Worm (Caenorhabditis elegans) whole organism, young adult: ENCODE measurements around the gene gcc-2.

Source experiments
- F49E8.2 ChIP-seq: sonication (generic microtip); optimal IDR thresholded peaks from 3 replicates; lab custom pipeline; 2017; ENCODE audit warnings: missing genetic modification characterization, mild to moderate bottlenecking, missing compliant biosample characterization, antibody characterized with exemption, moderate library complexity; ENCODE audit not compliant: insufficient read depth
- aptf-2 ChIP-seq: fragments of 200-800 bp; sonication (Bioruptor generic); conservative IDR thresholded peaks from 2 replicates; pipeline ENCODE4 v1.3.6; 2022; ENCODE audit warnings: missing genetic modification reagents, missing genetic modification characterization, missing compliant biosample characterization
- cebp-2 ChIP-seq: fragments of 200-800 bp; sonication (Bioruptor generic); IDR thresholded peaks from 2 replicates; pipeline ENCODE4 v1.3.6; 2022; ENCODE audit warnings: missing genetic modification characterization, missing compliant biosample characterization
- ceh-58 ChIP-seq: fragments of 200-800 bp; sonication (Bioruptor generic); IDR thresholded peaks from 2 replicates; pipeline ENCODE4 v1.3.6; 2022; ENCODE audit warnings: missing genetic modification characterization, missing compliant biosample characterization
- hlh-26 ChIP-seq: fragments of 200-800 bp; sonication (Bioruptor generic); conservative IDR thresholded peaks from 2 replicates; pipeline ENCODE4 v1.3.6; 2022; ENCODE audit warnings: missing genetic modification reagents, missing genetic modification characterization, missing compliant biosample characterization
- unc-62 ChIP-seq: fragments of 150-350 bp; optimal IDR thresholded peaks from 2 replicates; lab custom pipeline; 2014; ENCODE audit warnings: missing biosample characterization, missing genetic modification reagents, missing genetic modification characterization
- ztf-22 ChIP-seq: fragments of 200-800 bp; sonication (Bioruptor generic); optimal IDR thresholded peaks from 2 replicates; lab custom pipeline; 2018; ENCODE audit warnings: mild to moderate bottlenecking, missing genetic modification characterization, moderate library complexity, missing compliant biosample characterization

DNA sequence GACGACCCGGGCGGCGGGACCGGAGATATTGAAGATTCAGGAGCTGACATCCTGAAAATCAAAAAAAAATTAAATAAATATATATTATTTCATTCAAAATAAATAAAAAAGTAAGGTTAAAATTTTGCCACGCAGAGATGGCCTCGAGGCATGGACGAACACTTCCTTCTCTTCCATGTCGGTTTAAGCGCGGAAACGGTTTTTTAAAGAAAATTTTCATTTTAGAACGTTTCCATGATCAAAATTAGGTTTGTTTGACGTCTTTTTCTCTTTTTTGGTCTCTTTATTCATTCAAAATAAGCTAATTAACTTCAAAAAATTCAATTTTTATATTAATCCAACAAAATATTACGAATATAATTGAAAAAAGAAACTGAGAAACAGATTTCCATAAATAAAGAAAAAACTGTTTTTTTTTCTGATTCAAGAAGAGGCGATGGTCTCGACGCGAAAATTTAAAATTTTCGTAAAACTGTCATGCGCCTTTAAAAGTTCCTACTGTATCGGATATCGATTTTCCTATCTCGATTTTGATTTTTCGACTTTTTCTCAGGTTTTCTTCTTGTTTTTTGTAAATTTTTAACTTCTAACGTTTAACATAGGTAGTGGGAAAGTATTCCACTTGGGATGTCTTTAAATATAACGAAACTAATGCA is at the start of gene gcc-2:
- TF ChIP-seq F49E8.2 (tag; lab: Kevin White, UChicago) (no peak), ztf-22 (GFP tag; lab: Kevin White, UChicago) (no peak), hlh-26 (no peak), unc-62 (no peak), cebp-2 (GFP tag; lab: Robert Waterston, UW) (no peak), ceh-58 (GFP tag; lab: Robert Waterston, UW) (no peak), aptf-2 (no peak)
